Worm (Caenorhabditis elegans) whole organism, L4 larva: Measurements from ENCODE around the gene lpr-6.

Experiments used
- F26F4.8 ChIP-seq: fragments of 200-800 bp; sonication (Bioruptor generic); conservative IDR thresholded peaks from 2 replicates; pipeline ENCODE4 v1.3.6; 2022; ENCODE audit warnings: missing genetic modification characterization, missing compliant biosample characterization
- F37D6.2 ChIP-seq: sonication (generic microtip); optimal IDR thresholded peaks from 2 replicates; lab custom pipeline; 2016; ENCODE audit warnings: mild to moderate bottlenecking, missing genetic modification characterization, missing compliant biosample characterization
- F49E8.2 ChIP-seq: sonication (generic microtip); optimal IDR thresholded peaks from 2 replicates; lab custom pipeline; 2016; ENCODE audit warnings: missing compliant biosample characterization, mild to moderate bottlenecking, missing genetic modification characterization, borderline replicate concordance
- Y105C5A.15 ChIP-seq: fragments of 200-800 bp; sonication (Bioruptor generic); IDR thresholded peaks from 2 replicates; pipeline ENCODE4 v1.3.6; 2022; ENCODE audit warnings: missing genetic modification characterization, missing compliant biosample characterization
- Y48G9A.11 ChIP-seq: fragments of 200-800 bp; sonication (Bioruptor generic); IDR thresholded peaks from 2 replicates; pipeline ENCODE4 v1.3.6; 2022; ENCODE audit warnings: missing genetic modification reagents, missing genetic modification characterization, missing compliant biosample characterization
- ZK337.2 ChIP-seq: fragments of 200-800 bp; sonication (Bioruptor generic); IDR thresholded peaks from 2 replicates; pipeline ENCODE4 v1.3.6; 2022; ENCODE audit warnings: missing genetic modification reagents, missing genetic modification characterization, missing compliant biosample characterization
- aha-1 ChIP-seq: fragments of 150-350 bp; peaks from one replicate; lab custom pipeline; 2014; ENCODE audit warnings: missing biosample characterization, missing genetic modification characterization
- aly-2 ChIP-seq: sonication (generic microtip); optimal IDR thresholded peaks from 2 replicates; lab custom pipeline; 2018; ENCODE audit warnings: missing biosample characterization, missing genetic modification characterization
- ama-1 ChIP-seq: fragments of 150-350 bp; optimal IDR thresholded peaks from 2 replicates; lab custom pipeline; 2014; ENCODE audit warnings: inconsistent platforms, mixed read lengths
- arid-1 ChIP-seq: fragments of 200-800 bp; sonication (Bioruptor generic); conservative IDR thresholded peaks from 2 replicates; pipeline ENCODE4 v1.3.6; 2022; ENCODE audit warnings: missing genetic modification reagents, missing genetic modification characterization, missing compliant biosample characterization
- ceh-28 ChIP-seq: fragments of 150-350 bp; optimal IDR thresholded peaks from 2 replicates; lab custom pipeline; 2014; ENCODE audit warnings: missing biosample characterization, missing genetic modification reagents, missing genetic modification characterization
- ceh-44 ChIP-seq: fragments of 200-800 bp; sonication (Bioruptor generic); IDR thresholded peaks from 2 replicates; pipeline ENCODE4 v1.3.6; 2022; ENCODE audit warnings: missing genetic modification reagents, missing genetic modification characterization, missing compliant biosample characterization
- cey-2 ChIP-seq: sonication (generic microtip); optimal IDR thresholded peaks from 3 replicates; lab custom pipeline; 2017; ENCODE audit warnings: missing genetic modification characterization, mild to moderate bottlenecking, missing compliant biosample characterization, antibody characterized with exemption, borderline replicate concordance; ENCODE audit not compliant: insufficient read depth
- ctbp-1 ChIP-seq: fragments of 200-800 bp; sonication (Bioruptor generic); IDR thresholded peaks from 2 replicates; pipeline ENCODE4 v1.3.6; 2022; ENCODE audit warnings: missing genetic modification reagents, missing genetic modification characterization, missing compliant biosample characterization
- daf-12 ChIP-seq: fragments of 150-350 bp; optimal IDR thresholded peaks from 2 replicates; lab custom pipeline; 2014; ENCODE audit warnings: missing biosample characterization, missing genetic modification reagents, missing genetic modification characterization
- daf-19 ChIP-seq: fragments of 200-800 bp; sonication (Bioruptor generic); conservative IDR thresholded peaks from 2 replicates; pipeline ENCODE4 v1.3.6; 2022; ENCODE audit warnings: missing genetic modification characterization, missing compliant biosample characterization
- daf-8 ChIP-seq: fragments of 200-800 bp; sonication (Bioruptor generic); IDR thresholded peaks from 2 replicates; pipeline ENCODE4 v1.3.6; 2022; ENCODE audit warnings: missing genetic modification characterization, missing compliant biosample characterization
- dmd-6 ChIP-seq: fragments of 200-800 bp; sonication (Bioruptor generic); IDR thresholded peaks from 2 replicates; pipeline ENCODE4 v1.3.6; 2022; ENCODE audit warnings: missing genetic modification reagents, missing genetic modification characterization, missing compliant biosample characterization
- dmd-8 ChIP-seq: fragments of 200-800 bp; sonication (Bioruptor generic); IDR thresholded peaks from 2 replicates; pipeline ENCODE4 v1.3.6; 2022; ENCODE audit warnings: missing genetic modification characterization, missing compliant biosample characterization
- dpl-1 ChIP-seq: fragments of 150-350 bp; optimal IDR thresholded peaks from 2 replicates; lab custom pipeline; 2014; ENCODE audit warnings: missing biosample characterization, missing genetic modification reagents, missing genetic modification characterization
- fos-1 ChIP-seq: fragments of 150-350 bp; optimal IDR thresholded peaks from 2 replicates; lab custom pipeline; 2014; ENCODE audit warnings: missing biosample characterization, missing genetic modification characterization
- gei-8 ChIP-seq: fragments of 200-800 bp; sonication (Bioruptor generic); optimal IDR thresholded peaks from 2 replicates; lab custom pipeline; 2018; ENCODE audit warnings: mild to moderate bottlenecking, missing genetic modification characterization, missing compliant biosample characterization
- hif-1 ChIP-seq, 2 experiments: sonication (generic microtip); optimal IDR thresholded peaks; 2 replicates each; lab custom pipeline; 2016 to 2017; ENCODE audit warnings: missing compliant biosample characterization in 2 of 2, missing genetic modification characterization in 2 of 2, missing genetic modification reagents in 2 of 2, missing genotype in 2 of 2, mild to moderate bottlenecking in 1 of 2
- hlh-30 ChIP-seq: sonication (generic microtip); optimal IDR thresholded peaks from 2 replicates; lab custom pipeline; 2017; ENCODE audit warnings: antibody characterized with exemption, mild to moderate bottlenecking, missing genetic modification characterization, missing compliant biosample characterization; ENCODE audit not compliant: insufficient read depth
- jun-1 ChIP-seq: fragments of 150-350 bp; optimal IDR thresholded peaks from 2 replicates; lab custom pipeline; 2014; ENCODE audit warnings: missing biosample characterization, missing genetic modification reagents, missing genetic modification characterization
- lin-13 ChIP-seq: fragments of 150-350 bp; optimal IDR thresholded peaks from 2 replicates; lab custom pipeline; 2014; ENCODE audit warnings: missing biosample characterization, missing genetic modification reagents, missing genetic modification characterization
- lin-38 ChIP-seq: fragments of 200-800 bp; sonication (Bioruptor generic); IDR thresholded peaks from 2 replicates; pipeline ENCODE4 v1.3.6; 2022; ENCODE audit warnings: missing genetic modification reagents, missing genetic modification characterization, missing compliant biosample characterization
- lin-39 ChIP-seq: fragments of 150-350 bp; optimal IDR thresholded peaks from 2 replicates; lab custom pipeline; 2014; ENCODE audit warnings: missing biosample characterization, missing genetic modification reagents, missing genetic modification characterization
- lsy-2 ChIP-seq, 2 experiments: fragments of 150-350 bp in 1 of 2; sonication (generic microtip) in 1 of 2; optimal IDR thresholded peaks; 2 replicates each; lab custom pipeline; 2014 to 2017; ENCODE audit warnings: missing biosample characterization in 2 of 2, missing genetic modification characterization in 2 of 2
- mdt-29 ChIP-seq: fragments of 200-800 bp; sonication (Bioruptor generic); IDR thresholded peaks from 2 replicates; pipeline ENCODE4 v1.3.6; 2022; ENCODE audit warnings: missing genetic modification reagents, missing genetic modification characterization, missing compliant biosample characterization
- mep-1 ChIP-seq: fragments of 150-350 bp; sonication (generic microtip); optimal IDR thresholded peaks from 3 replicates; lab custom pipeline; 2014; ENCODE audit warnings: missing biosample characterization, missing genetic modification characterization
- mes-2 ChIP-seq: sonication (generic microtip); optimal IDR thresholded peaks from 2 replicates; lab custom pipeline; 2016; ENCODE audit warnings: missing genotype, mild to moderate bottlenecking, missing genetic modification characterization, missing compliant biosample characterization; ENCODE audit not compliant: poor library complexity, severe bottlenecking
- mxl-3 ChIP-seq: fragments of 200-800 bp; sonication (Bioruptor generic); optimal IDR thresholded peaks from 2 replicates; lab custom pipeline; 2018; ENCODE audit warnings: mild to moderate bottlenecking, missing genetic modification characterization, missing compliant biosample characterization
- nhr-10 ChIP-seq: fragments of 150-350 bp; optimal IDR thresholded peaks from 2 replicates; lab custom pipeline; 2014; ENCODE audit warnings: missing biosample characterization, missing genetic modification characterization
- nhr-111 ChIP-seq: fragments of 200-800 bp; sonication (Bioruptor generic); optimal IDR thresholded peaks from 2 replicates; lab custom pipeline; 2018; ENCODE audit warnings: mild to moderate bottlenecking, missing genetic modification characterization, missing compliant biosample characterization
- nhr-25 ChIP-seq: sonication (generic microtip); optimal IDR thresholded peaks from 2 replicates; lab custom pipeline; 2017; ENCODE audit warnings: missing genetic modification characterization, mild to moderate bottlenecking, missing compliant biosample characterization, antibody characterized with exemption, moderate library complexity, borderline replicate concordance; ENCODE audit not compliant: insufficient read depth
- nhr-41 ChIP-seq: fragments of 200-800 bp; sonication (Bioruptor generic); IDR thresholded peaks from 2 replicates; pipeline ENCODE4 v1.3.6; 2022; ENCODE audit warnings: missing genetic modification reagents, missing genetic modification characterization, missing compliant biosample characterization
- pqm-1 ChIP-seq: sonication (generic microtip); optimal IDR thresholded peaks from 2 replicates; lab custom pipeline; 2017; ENCODE audit warnings: missing biosample characterization, missing genetic modification characterization
- sdz-12 ChIP-seq: fragments of 200-800 bp; sonication (Bioruptor generic); optimal IDR thresholded peaks from 2 replicates; lab custom pipeline; 2018; ENCODE audit warnings: mild to moderate bottlenecking, missing genetic modification characterization, missing compliant biosample characterization
- skn-1 ChIP-seq: fragments of 150-350 bp; optimal IDR thresholded peaks from 2 replicates; lab custom pipeline; 2014; ENCODE audit warnings: missing biosample characterization, missing genetic modification characterization
- snpc-1.2 ChIP-seq: fragments of 200-800 bp; sonication (Bioruptor generic); IDR thresholded peaks from 2 replicates; pipeline ENCODE4 v1.3.6; 2022; ENCODE audit warnings: missing genetic modification reagents, missing genetic modification characterization, missing compliant biosample characterization
- snpc-4 ChIP-seq: fragments of 150-350 bp; optimal IDR thresholded peaks from 2 replicates; lab custom pipeline; 2014; ENCODE audit warnings: missing biosample characterization, missing genetic modification characterization
- tag-97 ChIP-seq: fragments of 200-800 bp; sonication (Bioruptor generic); IDR thresholded peaks from 2 replicates; pipeline ENCODE4 v1.3.6; 2022; ENCODE audit warnings: missing genetic modification characterization, missing compliant biosample characterization
- tra-1 ChIP-seq: fragments of 200-800 bp; sonication (Bioruptor generic); IDR thresholded peaks from 2 replicates; pipeline ENCODE4 v1.3.6; 2022; ENCODE audit warnings: missing genetic modification reagents, missing genetic modification characterization, missing compliant biosample characterization
- unc-39 ChIP-seq: sonication (generic microtip); optimal IDR thresholded peaks from 2 replicates; lab custom pipeline; 2017; ENCODE audit warnings: missing biosample characterization, missing genetic modification characterization
- unc-62 ChIP-seq, 3 experiments: fragments of 150-350 bp in 1 of 3; sonication (generic microtip); optimal IDR thresholded peaks in 2 of 3; peaks in 1 of 3; 1 replicate in 1 of 3; 2 replicates in 2 of 3; lab custom pipeline; 2014 to 2017; ENCODE audit warnings: missing biosample characterization in 3 of 3, missing genetic modification characterization in 3 of 3, missing genetic modification reagents in 3 of 3, missing genotype in 1 of 3
- vab-7 ChIP-seq: fragments of 200-800 bp; sonication (Bioruptor generic); IDR thresholded peaks from 2 replicates; pipeline ENCODE4 v1.3.6; 2022; ENCODE audit warnings: missing genetic modification reagents, missing genetic modification characterization, missing compliant biosample characterization
- ztf-11 ChIP-seq: fragments of 150-350 bp; optimal IDR thresholded peaks from 2 replicates; lab custom pipeline; 2014; ENCODE audit warnings: missing biosample characterization, missing genetic modification characterization
- ztf-7 ChIP-seq: fragments of 150-350 bp; optimal IDR thresholded peaks from 2 replicates; lab custom pipeline; 2014; ENCODE audit warnings: missing biosample characterization, missing genetic modification characterization

Gene lpr-6

ce11 chrX:11093985-11094593 is 34.3 kb downstream of the lpr-6 start (continued):
- TF ChIP-seq sdz-12 (GFP tag; lab: Kevin White, UChicago), result peak; percentile 90
- TF ChIP-seq unc-39, result peak; percentile 94
- TF ChIP-seq nhr-10, result peak; percentile 100
- TF ChIP-seq aly-2 (tag; lab: Kevin White, UChicago), result peak; percentile 73
- peak; percentile 61 for TF ChIP-seq cey-2 (tag; lab: Kevin White, UChicago)
- peak; percentile 100 for TF ChIP-seq aha-1 (tag; lab: Kevin White, UChicago)
- peak; percentile 98 for TF ChIP-seq nhr-25 (tag; lab: Kevin White, UChicago)
- peak; percentile 99 for TF ChIP-seq daf-19 (GFP tag; lab: Robert Waterston, UW)
- no peak for TF ChIP-seq ama-1 (lab: Kevin White, UChicago)
- TF ChIP-seq dmd-8, result peak; percentile 90
- peak; percentile 100 for TF ChIP-seq fos-1 (tag; lab: Kevin White, UChicago)
- TF ChIP-seq tag-97 (GFP tag; lab: Robert Waterston, UW), result peak; percentile 97
- peak; percentile 98 for TF ChIP-seq mes-2 (tag; lab: Kevin White, UChicago)
- peak; percentile 100 for TF ChIP-seq F37D6.2 (tag; lab: Kevin White, UChicago)
- peak; percentile 72 to 100 for TF ChIP-seq unc-62 (GFP tag; optimal IDR thresholded peaks at IDR 0.05 in 1 of 2; lab: Kevin White, UChicago)
- TF ChIP-seq unc-62 (tag; optimal IDR thresholded peaks at IDR 0.05; lab: Kevin White, UChicago), result peak; percentile 69
- peak; percentile 96 for TF ChIP-seq arid-1
- TF ChIP-seq snpc-1.2, result peak; percentile 80
- peak; percentile 74 for TF ChIP-seq nhr-111 (GFP tag; lab: Kevin White, UChicago)
- TF ChIP-seq daf-12 (tag; lab: Kevin White, UChicago), result peak; percentile 24
- TF ChIP-seq dpl-1, result peak; percentile 82
- TF ChIP-seq ztf-7 (tag; lab: Kevin White, UChicago), result peak; percentile 95
- TF ChIP-seq lin-38 (GFP tag; lab: Robert Waterston, UW), result peak; percentile 91
- TF ChIP-seq ZK337.2 (GFP tag; lab: Robert Waterston, UW), result peak; percentile 94
- peak; percentile 95 for TF ChIP-seq ceh-44 (GFP tag; lab: Robert Waterston, UW)
- TF ChIP-seq dmd-6 (GFP tag; lab: Robert Waterston, UW), result peak; percentile 99
- peak; percentile 98 for TF ChIP-seq mxl-3 (GFP tag; lab: Kevin White, UChicago)
- TF ChIP-seq ztf-11 (tag; lab: Kevin White, UChicago), result peak; percentile 100
- TF ChIP-seq hif-1 (tag; optimal IDR thresholded peaks at IDR 0.05; lab: Kevin White, UChicago), result peak; percentile 87 to 91
- TF ChIP-seq gei-8 (GFP tag; lab: Kevin White, UChicago), result peak; percentile 95
- TF ChIP-seq lin-39 (tag; lab: Kevin White, UChicago), result peak; percentile 100
- no peak for TF ChIP-seq F26F4.8 (GFP tag; lab: Robert Waterston, UW)
- peak; percentile 100 for TF ChIP-seq ceh-28 (tag; lab: Kevin White, UChicago)
- TF ChIP-seq jun-1 (tag; lab: Kevin White, UChicago), result peak; percentile 100
- peak; percentile 99 for TF ChIP-seq lin-13 (GFP tag; lab: Kevin White, UChicago)
- peak; percentile 93; the same call in 1 of the 2 replicates for TF ChIP-seq daf-8
- TF ChIP-seq ctbp-1, result peak; percentile 99
- peak; percentile 98 for TF ChIP-seq lsy-2 (tag; optimal IDR thresholded peaks at IDR 0.05; lab: Kevin White, UChicago)
- TF ChIP-seq Y105C5A.15 (GFP tag; lab: Robert Waterston, UW), result peak; percentile 98
- peak; percentile 93 for TF ChIP-seq skn-1
- peak; percentile 100 for TF ChIP-seq mep-1
- TF ChIP-seq mdt-29 (GFP tag; lab: Robert Waterston, UW), result peak; percentile 97
- peak; percentile 99 for TF ChIP-seq vab-7 (GFP tag; lab: Robert Waterston, UW)
- TF ChIP-seq snpc-4 (tag; lab: Kevin White, UChicago), result peak; percentile 31
- TF ChIP-seq pqm-1, result peak; percentile 82
- TF ChIP-seq tra-1 (GFP tag; lab: Robert Waterston, UW), result peak; percentile 98
- TF ChIP-seq Y48G9A.11 (GFP tag; lab: Robert Waterston, UW), result no peak; the same call in 1 of the 2 replicates
- peak; percentile 70 for TF ChIP-seq F49E8.2 (tag; lab: Kevin White, UChicago)
- TF ChIP-seq hlh-30 (tag; lab: Kevin White, UChicago), result peak; percentile 96
- peak; percentile 91 for TF ChIP-seq nhr-41 (GFP tag; lab: Robert Waterston, UW)
